Fruit fly (Drosophila melanogaster) whole organism, prepupa: ENCODE data around the gene CG12502.
A peak's percentile ranks its signal among the peaks of the same experiment; 100 is the strongest.

Experiments
- CG10631 ChIP-seq: fragments of 200-800 bp; sonication (Bioruptor generic); optimal IDR thresholded peaks from 2 replicates; lab custom pipeline; 2016; ENCODE audit warnings: missing biosample characterization, missing genetic modification characterization
- CG10669 ChIP-seq: fragments of 200-800 bp; sonication (Bioruptor generic); optimal IDR thresholded peaks from 3 replicates; lab custom pipeline; 2018; ENCODE audit warnings: missing biosample characterization, mild to moderate bottlenecking, missing genetic modification characterization, moderate library complexity
- CG11294 ChIP-seq: fragments of 200-800 bp; sonication (Bioruptor generic); IDR thresholded peaks from 2 replicates; pipeline ENCODE4 v1.3.6; 2022; ENCODE audit warnings: missing biosample characterization, missing genetic modification characterization
- CG11762 ChIP-seq: fragments of 200-800 bp; sonication (Bioruptor generic); optimal IDR thresholded peaks from 3 replicates; lab custom pipeline; 2016; ENCODE audit warnings: missing biosample characterization, missing genetic modification characterization; ENCODE audit not compliant: insufficient read depth
- CG15336 ChIP-seq: fragments of 200-800 bp; sonication (Bioruptor generic); IDR thresholded peaks from 2 replicates; pipeline ENCODE4 v1.3.6; 2022; ENCODE audit warnings: missing biosample characterization, missing genetic modification characterization
- CG1621 ChIP-seq: fragments of 200-800 bp; sonication (Bioruptor generic); optimal IDR thresholded peaks from 3 replicates; lab custom pipeline; 2018; ENCODE audit warnings: missing biosample characterization, mild to moderate bottlenecking, missing genetic modification characterization
- CG16779 ChIP-seq: fragments of 200-800 bp; sonication (Bioruptor generic); optimal IDR thresholded peaks from 3 replicates; lab custom pipeline; 2017; ENCODE audit warnings: missing biosample characterization, mild to moderate bottlenecking, missing genetic modification characterization
- CG3032 ChIP-seq: fragments of 200-800 bp; optimal IDR thresholded peaks from 2 replicates; lab custom pipeline; 2019; ENCODE audit warnings: missing biosample characterization, mild to moderate bottlenecking, missing genetic modification characterization, moderate library complexity
- CG32006 ChIP-seq: fragments of 200-800 bp; sonication (Bioruptor generic); optimal IDR thresholded peaks from 3 replicates; lab custom pipeline; 2017; ENCODE audit warnings: missing biosample characterization, mild to moderate bottlenecking, missing genetic modification characterization
- CG34406 ChIP-seq: fragments of 200-800 bp; sonication (Bioruptor generic); optimal IDR thresholded peaks from 3 replicates; lab custom pipeline; 2016; ENCODE audit warnings: missing biosample characterization, missing genetic modification characterization
- CG3919 ChIP-seq: fragments of 200-800 bp; sonication (Bioruptor generic); optimal IDR thresholded peaks from 3 replicates; lab custom pipeline; 2016; ENCODE audit warnings: missing biosample characterization, missing genetic modification characterization
- CG4318 ChIP-seq: fragments of 200-800 bp; sonication (Bioruptor generic); optimal IDR thresholded peaks from 3 replicates; lab custom pipeline; 2017; ENCODE audit warnings: missing biosample characterization, mild to moderate bottlenecking, missing genetic modification characterization
- CG6163 ChIP-seq: fragments of 200-800 bp; sonication (Bioruptor generic); IDR thresholded peaks from 3 replicates; pipeline ENCODE4 v1.3.6; 2022; ENCODE audit warnings: missing biosample characterization, missing genetic modification characterization
- CG6276 ChIP-seq: fragments of 200-800 bp; sonication (Bioruptor generic); optimal IDR thresholded peaks from 2 replicates; lab custom pipeline; 2017; ENCODE audit warnings: missing biosample characterization, mild to moderate bottlenecking, missing genetic modification characterization
- CG6808 ChIP-seq: fragments of 200-800 bp; sonication (Bioruptor generic); optimal IDR thresholded peaks from 3 replicates; lab custom pipeline; 2017; ENCODE audit warnings: missing biosample characterization, missing genetic modification characterization, mild to moderate bottlenecking, moderate library complexity, missing genetic modification reagents
- CG7368 ChIP-seq: fragments of 200-800 bp; sonication (Bioruptor generic); optimal IDR thresholded peaks from 3 replicates; lab custom pipeline; 2016; ENCODE audit warnings: missing biosample characterization, missing genetic modification characterization
- CG8119 ChIP-seq: fragments of 200-800 bp; sonication (Bioruptor generic); IDR thresholded peaks from 3 replicates; pipeline ENCODE4 v1.3.6; 2022; ENCODE audit warnings: missing biosample characterization, missing genetic modification characterization
- CG8319 ChIP-seq: fragments of 200-800 bp; sonication (Bioruptor generic); optimal IDR thresholded peaks from 3 replicates; lab custom pipeline; 2016; ENCODE audit warnings: missing biosample characterization, missing genetic modification characterization
- CG8632 ChIP-seq: fragments of 200-800 bp; sonication (Bioruptor generic); optimal IDR thresholded peaks from 3 replicates; lab custom pipeline; 2016; ENCODE audit warnings: missing biosample characterization, missing genetic modification characterization
- CG9139 ChIP-seq: fragments of 200-800 bp; sonication (Bioruptor generic); optimal IDR thresholded peaks from 3 replicates; lab custom pipeline; 2017; ENCODE audit warnings: missing biosample characterization, mild to moderate bottlenecking, missing genetic modification characterization
- Eip78C ChIP-seq: fragments of 200-800 bp; sonication (Bioruptor generic); peaks from one replicate; lab custom pipeline; 2016; ENCODE audit warnings: missing biosample characterization, missing genetic modification characterization
- Eip93F ChIP-seq: fragments of 200-800 bp; sonication (Bioruptor generic); optimal IDR thresholded peaks from 2 replicates; lab custom pipeline; 2016; ENCODE audit warnings: missing biosample characterization, mild to moderate bottlenecking, missing genetic modification characterization
- Ets21C ChIP-seq: fragments of 200-800 bp; sonication (Bioruptor generic); optimal IDR thresholded peaks from 3 replicates; lab custom pipeline; 2016; ENCODE audit warnings: missing biosample characterization, missing genetic modification characterization
- Ets96B ChIP-seq: fragments of 200-800 bp; optimal IDR thresholded peaks from 2 replicates; lab custom pipeline; 2019; ENCODE audit warnings: missing biosample characterization, mild to moderate bottlenecking, missing genetic modification characterization, moderate library complexity
- Gug ChIP-seq: fragments of 200-800 bp; sonication (Bioruptor generic); IDR thresholded peaks from 2 replicates; pipeline ENCODE4 v1.3.6; 2022; ENCODE audit warnings: missing biosample characterization, missing genetic modification characterization
- Hr39 ChIP-seq: fragments of 200-800 bp; sonication (Bioruptor generic); optimal IDR thresholded peaks from 2 replicates; lab custom pipeline; 2016; ENCODE audit warnings: missing biosample characterization, missing genetic modification characterization
- Hr4 ChIP-seq: fragments of 200-800 bp; sonication (Bioruptor generic); optimal IDR thresholded peaks from 3 replicates; lab custom pipeline; 2016; ENCODE audit warnings: missing biosample characterization, missing genetic modification characterization
- Lpt ChIP-seq: fragments of 200-800 bp; sonication (Bioruptor generic); optimal IDR thresholded peaks from 3 replicates; lab custom pipeline; 2016; ENCODE audit warnings: missing biosample characterization, missing genetic modification characterization
- Met ChIP-seq: fragments of 200-800 bp; sonication (Bioruptor generic); optimal IDR thresholded peaks from 3 replicates; lab custom pipeline; 2016; ENCODE audit warnings: missing biosample characterization, missing genetic modification characterization
- OdsH ChIP-seq: fragments of 200-800 bp; sonication (Bioruptor generic); optimal IDR thresholded peaks from 3 replicates; lab custom pipeline; 2016; ENCODE audit warnings: missing biosample characterization, missing genetic modification characterization
- Sox102F ChIP-seq: fragments of 200-800 bp; sonication (Bioruptor generic); optimal IDR thresholded peaks from 2 replicates; lab custom pipeline; 2016; ENCODE audit warnings: missing biosample characterization, mild to moderate bottlenecking, missing genetic modification characterization
- Sox14 ChIP-seq: fragments of 200-800 bp; sonication (Bioruptor generic); optimal IDR thresholded peaks from 3 replicates; lab custom pipeline; 2016; ENCODE audit warnings: missing biosample characterization, missing genetic modification characterization
- achi ChIP-seq: fragments of 200-800 bp; sonication (Bioruptor generic); optimal IDR thresholded peaks from 3 replicates; lab custom pipeline; 2016; ENCODE audit warnings: missing biosample characterization, missing genetic modification characterization
- dac ChIP-seq: fragments of 200-800 bp; sonication (Bioruptor generic); optimal IDR thresholded peaks from 2 replicates; lab custom pipeline; 2017; ENCODE audit warnings: missing biosample characterization, mild to moderate bottlenecking, missing genetic modification characterization
- dsx ChIP-seq: fragments of 200-800 bp; optimal IDR thresholded peaks from 3 replicates; lab custom pipeline; 2019; ENCODE audit warnings: missing biosample characterization, mild to moderate bottlenecking, missing genetic modification characterization, moderate library complexity; ENCODE audit not compliant: poor library complexity, severe bottlenecking
- eg ChIP-seq: fragments of 200-800 bp; sonication (Bioruptor generic); IDR thresholded peaks from 3 replicates; pipeline ENCODE4 v1.3.6; 2022; ENCODE audit warnings: missing biosample characterization, missing genetic modification characterization
- esn ChIP-seq: fragments of 200-800 bp; sonication (Bioruptor generic); optimal IDR thresholded peaks from 2 replicates; lab custom pipeline; 2016; ENCODE audit warnings: missing biosample characterization, mild to moderate bottlenecking, missing genetic modification characterization, moderate library complexity
- fd59A ChIP-seq: fragments of 200-800 bp; sonication (Bioruptor generic); optimal IDR thresholded peaks from 2 replicates; lab custom pipeline; 2017; ENCODE audit warnings: missing biosample characterization, mild to moderate bottlenecking, missing genetic modification characterization, missing genetic modification reagents
- fd85E ChIP-seq: fragments of 200-800 bp; sonication (Bioruptor generic); optimal IDR thresholded peaks from 3 replicates; lab custom pipeline; 2016; ENCODE audit warnings: missing biosample characterization, missing genetic modification characterization
- fkh ChIP-seq: fragments of 200-800 bp; sonication (Bioruptor generic); optimal IDR thresholded peaks from 3 replicates; lab custom pipeline; 2017; ENCODE audit warnings: missing biosample characterization, mild to moderate bottlenecking, missing genetic modification characterization, moderate library complexity
- lz ChIP-seq: fragments of 200-800 bp; sonication (Bioruptor generic); optimal IDR thresholded peaks from 3 replicates; lab custom pipeline; 2016; ENCODE audit warnings: missing biosample characterization, missing genetic modification characterization
- pdm3 ChIP-seq: fragments of 200-800 bp; sonication (Bioruptor generic); optimal IDR thresholded peaks from 3 replicates; lab custom pipeline; 2016; ENCODE audit warnings: missing biosample characterization, missing genetic modification characterization
- salr ChIP-seq, 2 experiments: fragments of 200-800 bp; sonication (Bioruptor generic); optimal IDR thresholded peaks; 3 replicates each; lab custom pipeline; 2016 to 2018; ENCODE audit warnings: missing biosample characterization in 2 of 2, missing genetic modification characterization in 2 of 2, mild to moderate bottlenecking in 1 of 2
- ss ChIP-seq, 2 experiments: fragments of 200-800 bp; sonication (Bioruptor generic); optimal IDR thresholded peaks; 2 replicates in 1 of 2; 3 replicates in 1 of 2; lab custom pipeline; 2017 to 2018; ENCODE audit warnings: mild to moderate bottlenecking in 2 of 2, missing biosample characterization in 2 of 2, missing genetic modification characterization in 2 of 2, moderate library complexity in 1 of 2
- svp ChIP-seq: fragments of 200-800 bp; sonication (Bioruptor generic); peaks from one replicate; lab custom pipeline; 2016; ENCODE audit warnings: missing biosample characterization, missing genetic modification characterization
- topi ChIP-seq: fragments of 200-800 bp; sonication (Bioruptor generic); optimal IDR thresholded peaks from 3 replicates; lab custom pipeline; 2016; ENCODE audit warnings: missing biosample characterization, missing genetic modification characterization
- vri ChIP-seq: fragments of 200-800 bp; sonication (Bioruptor generic); optimal IDR thresholded peaks from 3 replicates; lab custom pipeline; 2016; ENCODE audit warnings: missing biosample characterization, mild to moderate bottlenecking, missing genetic modification characterization

Gene CG12502

DNA sequence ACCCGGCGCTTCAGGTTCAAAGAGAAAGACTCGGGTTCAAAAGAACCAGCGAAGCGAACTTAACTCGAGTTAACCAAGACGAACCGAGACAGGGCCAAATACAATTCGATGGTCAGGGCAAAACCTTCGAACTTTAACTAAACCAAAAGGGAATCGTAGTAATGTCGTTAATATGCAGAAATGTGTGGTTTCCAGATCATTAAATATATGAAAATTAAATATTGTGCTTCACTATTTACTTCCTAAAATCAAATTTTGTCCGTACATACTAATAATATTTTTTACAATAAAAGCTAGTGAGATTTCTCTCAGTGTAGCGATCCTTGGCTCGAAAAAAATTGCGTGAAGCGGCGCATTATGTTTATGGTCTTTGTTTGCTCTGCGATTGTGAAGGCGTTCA is 47.5 kb upstream of the CG12502 start (continued):
- TF ChIP-seq ss (GFP tag; optimal IDR thresholded peaks at IDR 0.05; lab: Kevin White, UChicago) (peak in 1 of 2 experiments; percentile 30), Met (GFP tag; lab: Kevin White, UChicago) (peak; percentile 74), CG3032 (peak; percentile 7), CG3919 (GFP tag; lab: Kevin White, UChicago) (peak; percentile 70), salr (GFP tag; optimal IDR thresholded peaks at IDR 0.05; lab: Kevin White, UChicago) (no peak), CG10669 (GFP tag; lab: Kevin White, UChicago) (peak; percentile 37), fkh (GFP tag; lab: Kevin White, UChicago) (no peak), CG7368 (GFP tag; lab: Kevin White, UChicago) (peak; percentile 1), eg (GFP tag; lab: Robert Waterston, UW) (no peak), CG34406 (GFP tag; lab: Kevin White, UChicago) (peak; percentile 56), Ets21C (GFP tag; lab: Kevin White, UChicago) (peak; percentile 30)

DNA sequence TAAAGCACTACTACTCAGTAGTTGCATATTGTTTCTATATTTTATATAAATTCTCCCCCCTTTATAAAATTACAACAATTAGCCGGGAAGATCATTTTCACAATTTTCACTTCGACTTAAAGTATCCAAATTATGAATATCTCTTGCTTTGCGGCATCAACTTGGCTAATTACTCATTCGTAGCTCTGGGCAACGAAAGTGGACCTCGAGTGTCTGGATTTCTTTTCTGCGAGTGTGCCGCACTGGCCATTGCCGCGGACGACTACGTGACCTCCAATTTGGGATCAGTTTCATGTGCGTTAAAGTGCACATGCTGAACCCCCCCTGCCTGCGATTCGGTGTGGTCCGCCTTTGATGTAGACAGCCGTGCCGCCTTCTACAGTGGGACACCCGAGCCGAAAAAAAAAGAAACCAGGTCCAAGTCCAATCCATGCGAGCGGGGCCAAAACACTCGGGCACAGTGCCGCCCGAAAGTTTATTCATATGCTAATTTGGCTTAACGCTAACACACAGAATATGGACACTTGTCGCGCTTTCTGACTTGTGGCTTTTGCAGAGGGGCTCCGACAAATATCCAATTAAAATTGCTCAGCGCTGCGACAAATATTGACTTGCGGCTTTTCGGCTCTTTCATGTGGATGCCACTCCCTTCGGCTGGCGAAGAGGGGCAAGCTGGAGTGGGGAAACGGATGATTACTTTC is 46.6 kb upstream of the CG12502 start:
- TF ChIP-seq achi (peak; percentile 66), Hr39 (GFP tag; lab: Kevin White, UChicago) (peak; percentile 65), Hr4 (GFP tag; lab: Kevin White, UChicago) (peak; percentile 56), CG34406 (GFP tag; lab: Kevin White, UChicago) (peak; percentile 63), dac (no peak), svp (peak; percentile 84), lz (GFP tag; lab: Kevin White, UChicago) (peak; percentile 45), dsx (GFP tag; lab: Kevin White, UChicago) (peak; percentile 29), esn (GFP tag; lab: Kevin White, UChicago) (peak; percentile 62), CG32006 (GFP tag; lab: Kevin White, UChicago) (peak; percentile 50), Eip78C (GFP tag; lab: Kevin White, UChicago) (peak; percentile 93), Sox14 (GFP tag; lab: Kevin White, UChicago) (peak; percentile 34), CG8319 (GFP tag; lab: Kevin White, UChicago) (peak; percentile 59), pdm3 (GFP tag; lab: Kevin White, UChicago) (peak; percentile 64), CG15336 (GFP tag; lab: Robert Waterston, UW) (peak; percentile 43; the same call in 1 of the 2 replicates), CG7368 (GFP tag; lab: Kevin White, UChicago) (peak; percentile 55), fd59A (GFP tag; lab: Kevin White, UChicago) (peak; percentile 7), Ets21C (GFP tag; lab: Kevin White, UChicago) (peak; percentile 58), CG11294 (GFP tag; lab: Robert Waterston, UW) (peak; percentile 6; the same call in 1 of the 2 replicates), CG9139 (peak; percentile 20), Eip93F (GFP tag; lab: Kevin White, UChicago) (no peak), CG10669 (GFP tag; lab: Kevin White, UChicago) (peak; percentile 32), OdsH (peak; percentile 67), Sox102F (GFP tag; lab: Kevin White, UChicago) (peak; percentile 58), Gug (no peak), CG6808 (peak; percentile 14), CG4318 (peak; percentile 49), topi (GFP tag; lab: Kevin White, UChicago) (peak; percentile 67), fd85E (GFP tag; lab: Kevin White, UChicago) (no peak), CG16779 (tag; lab: Kevin White, UChicago) (no peak), CG1621 (peak; percentile 18), CG6276 (GFP tag; lab: Kevin White, UChicago) (peak; percentile 16), Ets96B (tag; lab: Kevin White, UChicago) (peak; percentile 46), fkh (GFP tag; lab: Kevin White, UChicago) (peak; percentile 9), CG8119 (GFP tag; lab: Robert Waterston, UW) (peak; percentile 55), CG8632 (peak; percentile 62), ss (GFP tag; optimal IDR thresholded peaks at IDR 0.05; lab: Kevin White, UChicago) (peak in 1 of 2 experiments; percentile 42), Lpt (GFP tag; lab: Kevin White, UChicago) (no peak), Met (GFP tag; lab: Kevin White, UChicago) (peak; percentile 68), CG10631 (GFP tag; lab: Kevin White, UChicago) (peak; percentile 41), CG11762 (peak; percentile 46), vri (GFP tag; lab: Kevin White, UChicago) (peak; percentile 39), CG6163 (GFP tag; lab: Robert Waterston, UW) (peak; percentile 52; the same call in 1 of the 3 replicates)
